Worm (Caenorhabditis elegans): ENCODE results near the gene F49F1.18.

DNA sequence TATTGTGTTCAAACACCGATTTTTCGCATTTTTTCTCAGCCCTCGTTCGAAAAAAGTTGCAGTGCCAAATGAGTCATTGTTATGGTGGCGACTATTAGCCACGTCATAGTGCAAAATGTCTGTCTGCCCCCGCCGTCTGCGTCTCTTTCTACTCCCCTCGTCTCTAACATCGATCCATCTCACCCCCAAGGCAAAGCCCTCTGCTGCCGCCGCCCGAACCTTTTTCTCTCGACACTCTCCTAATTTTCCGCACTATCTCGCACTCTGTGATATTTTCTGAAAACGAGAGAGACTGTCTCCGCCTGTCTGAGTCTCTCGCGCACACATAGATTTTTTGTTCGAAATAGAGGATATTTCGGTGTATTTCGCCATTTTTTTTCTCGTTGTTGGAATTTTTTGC is 47.1 kb downstream of the F49F1.18 start:
- TF ChIP-seq fax-1 (tag; optimal IDR thresholded peaks at IDR 0.05), result no peak
- no peak for TF ChIP-seq lin-11 (tag; optimal IDR thresholded peaks at IDR 0.05)
- TF ChIP-seq elt-2 (tag; optimal IDR thresholded peaks at IDR 0.05), result no peak
- TF ChIP-seq sdc-2 (tag; optimal IDR thresholded peaks at IDR 0.05), result no peak
